Fruit fly (Drosophila melanogaster) ovary, adult (tissue): ENCODE data around the gene tx.
A peak's percentile ranks its signal among the peaks of the same experiment; 100 is the strongest.

Experiments used
- CG17801 ChIP-seq: fragments of 200-800 bp; optimal IDR thresholded peaks from 2 replicates; lab custom pipeline; 2019; ENCODE audit warnings: missing biosample characterization, mild to moderate bottlenecking, missing genetic modification characterization, moderate library complexity; ENCODE audit not compliant: partially characterized antibody

tx gene

DNA sequence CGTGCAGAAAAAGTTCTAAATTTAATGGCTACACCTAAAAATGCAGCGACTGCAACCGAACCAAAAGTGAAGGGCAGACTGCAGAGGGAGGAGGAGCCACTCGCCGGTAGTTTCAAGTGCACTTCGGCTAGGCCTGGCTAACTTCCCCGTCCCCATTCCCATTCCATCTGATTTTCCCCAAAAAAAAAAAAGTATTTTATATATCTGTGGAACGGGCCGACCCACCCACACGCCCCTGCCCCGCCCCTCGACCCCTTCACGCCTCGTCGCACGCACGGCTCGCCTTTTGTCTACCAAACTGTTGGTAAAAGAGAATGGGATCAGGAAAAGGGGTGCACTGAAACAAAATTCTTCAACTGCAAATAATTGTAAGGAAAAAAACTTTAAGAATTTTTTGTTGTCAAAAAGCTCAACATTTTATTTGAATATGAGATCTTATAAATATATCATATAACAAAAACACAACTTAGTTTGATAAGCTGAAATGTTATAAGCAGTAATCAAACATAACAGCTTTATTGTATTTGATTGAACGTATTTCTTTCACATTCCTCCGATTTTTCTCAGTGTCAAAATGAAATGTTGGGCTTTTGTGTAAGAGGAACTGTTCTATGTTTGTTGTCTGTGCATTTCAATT lies 3.4 kb downstream of the tx start:
- TF ChIP-seq CG17801, result no peak

- TF ChIP-seq CG17801, result no peak
Observed at dm6 chr3R:26448779-26449178, 8.2 kb downstream of the tx start, which contains the start of gene Hex-t1. Gene Hex-t1, plus strand, starts transcription at chr3R:26449079.

DNA sequence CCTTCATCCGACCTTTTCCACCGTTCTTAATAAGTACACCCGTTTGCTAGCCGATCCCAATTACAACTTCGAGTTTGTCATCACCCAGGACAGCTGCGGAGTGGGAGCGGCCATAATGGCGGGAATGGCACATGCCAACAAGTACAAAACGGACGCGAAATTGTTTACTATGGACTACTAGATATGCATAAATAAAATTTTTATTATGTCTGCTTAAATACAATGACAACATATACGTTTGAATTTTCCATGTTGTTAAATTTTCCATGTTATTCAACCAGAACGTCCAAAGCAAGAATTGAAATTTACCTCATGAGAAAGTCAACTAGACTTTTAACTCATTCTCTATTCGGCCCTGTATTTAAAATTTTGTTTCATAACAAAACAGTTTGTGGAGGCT lies 9.8 kb downstream of the tx start, which contains the start of gene Hex-t2:
Hex-t2 (plus strand) TSS at position 301 of the 400 bp plus-strand sequence.
- TF ChIP-seq CG17801, result no peak

- no peak for TF ChIP-seq CG17801
Observed at dm6 chr3R:26452345-26452744, 11.8 kb downstream of the tx start, which contains the start of gene CG5447. Gene CG5447, plus strand, starts transcription at chr3R:26452534.

DNA sequence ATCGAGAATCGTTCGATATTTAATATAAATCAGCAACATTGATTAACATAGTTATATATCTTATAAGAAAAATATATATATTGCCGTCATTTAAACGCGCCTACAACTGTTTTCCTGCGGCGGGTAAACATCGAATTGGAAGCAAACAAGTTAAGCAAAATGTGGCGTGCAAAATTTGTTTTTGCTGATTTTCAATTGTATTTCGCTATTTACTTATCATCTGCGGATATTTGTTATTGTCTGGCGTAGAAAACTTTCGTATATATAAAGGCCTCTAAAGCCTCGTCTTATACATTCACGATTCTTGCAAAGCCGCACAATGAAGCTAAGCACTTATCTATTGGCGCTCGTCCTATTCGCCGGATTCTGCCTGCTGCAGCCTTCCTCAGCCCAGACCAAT lies 13.9 kb downstream of the tx start, which contains the start of gene CG43117:
CG43117 (plus strand) TSS at position 301 of the 400 bp plus-strand sequence.
- no peak for TF ChIP-seq CG17801

DNA sequence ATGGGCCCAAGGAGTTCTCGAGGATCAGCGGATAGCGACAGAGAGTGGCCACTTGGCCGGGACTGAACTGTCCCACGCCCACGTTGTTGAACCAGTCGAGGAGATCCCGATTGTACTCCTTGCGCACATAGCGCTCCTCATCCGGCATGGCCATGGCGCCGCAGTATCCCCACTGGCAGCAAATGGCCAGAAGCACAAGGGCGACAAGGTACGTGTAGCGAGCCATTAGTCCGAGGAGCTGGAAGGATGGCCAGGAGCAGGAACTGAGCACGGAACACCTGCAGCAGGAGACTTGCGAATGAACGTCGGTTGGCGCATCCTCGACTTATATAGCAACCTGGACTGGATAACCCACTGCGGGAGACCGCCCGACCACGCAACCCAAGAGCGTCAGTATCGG lies 15.3 kb downstream of the tx start, which contains the start of gene Pdf:
Pdf (minus strand) TSS at position 304 of the 400 bp plus-strand sequence.
- TF ChIP-seq CG17801, result no peak

- no peak for TF ChIP-seq CG17801
Observed at dm6 chr3R:26456577-26456976, 16.0 kb downstream of the tx start, which contains the start of gene CG14237. Gene CG14237, plus strand, starts transcription at chr3R:26456877.

- TF ChIP-seq CG17801, result no peak
Observed at dm6 chr3R:26457949-26458348, 17.4 kb downstream of the tx start, which contains the start of gene CG14238. Gene CG14238, plus strand, starts transcription at chr3R:26458249.

DNA sequence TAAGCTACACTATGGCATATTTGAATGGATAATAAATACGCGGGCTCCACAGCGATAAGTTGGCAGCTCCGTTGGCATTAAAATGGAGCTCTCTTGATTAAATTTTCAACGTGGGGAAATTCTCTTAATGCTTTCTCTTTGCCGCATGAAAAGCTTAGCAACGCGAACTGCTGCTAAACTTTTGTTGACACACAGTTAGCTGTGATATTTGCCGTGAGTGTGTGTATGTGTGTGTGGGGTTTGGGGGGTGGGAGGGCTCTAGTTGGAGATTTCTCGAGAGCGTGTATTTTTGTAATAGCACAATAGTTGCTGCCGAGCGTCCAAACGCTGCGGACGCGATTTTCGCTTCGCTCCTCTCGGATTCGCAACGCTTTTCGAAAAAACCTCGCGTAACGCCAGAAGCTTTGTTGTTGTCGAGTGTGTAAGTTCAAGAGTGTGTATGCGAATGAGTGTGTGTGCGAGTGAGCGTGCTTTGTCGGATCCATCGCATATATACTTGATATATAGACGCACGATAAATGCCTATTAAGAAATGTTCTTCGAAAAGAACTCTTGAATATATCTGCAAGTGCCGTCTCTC lies 20.7 kb downstream of the tx start, which contains the start of gene CG5455:
CG5455 (plus strand) TSS at position 302 of the 580 bp plus-strand sequence.
- peak; percentile 85 for TF ChIP-seq CG17801

DNA sequence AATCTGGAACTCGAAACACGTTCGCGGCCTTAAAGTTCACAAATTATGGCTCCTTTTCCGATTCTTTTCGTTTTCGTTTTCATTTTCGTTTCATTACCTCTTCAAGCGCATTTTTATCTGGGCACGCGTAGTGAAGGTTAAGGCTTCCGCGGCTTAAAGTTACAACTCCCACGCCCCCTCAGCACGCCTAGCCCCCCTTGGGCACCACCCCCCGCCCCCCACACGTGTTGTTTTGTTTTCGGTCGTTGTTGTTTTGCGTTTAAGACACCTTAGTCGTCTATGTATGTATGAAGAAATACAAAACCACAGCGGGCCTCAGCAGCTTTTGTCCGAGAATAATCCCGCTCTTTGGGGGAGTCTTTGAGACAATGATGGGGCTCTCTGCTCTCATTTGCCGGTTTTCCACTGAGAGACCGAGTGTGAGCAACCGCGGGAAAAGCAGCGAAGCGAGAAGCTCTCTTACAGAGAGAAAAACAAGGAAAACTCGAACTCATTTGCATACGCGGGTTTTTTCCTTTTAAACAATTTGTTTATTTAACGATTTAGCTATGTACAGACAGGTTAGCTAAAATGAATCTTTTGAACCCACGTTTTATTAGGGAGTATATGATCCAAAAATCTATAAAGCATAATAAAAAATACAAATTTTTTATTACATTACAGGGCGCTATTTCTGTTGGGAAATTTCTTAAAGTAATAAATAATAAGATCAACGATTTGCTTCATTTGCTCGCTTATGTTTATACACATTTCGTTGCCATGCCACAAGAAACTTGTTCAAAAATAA lies 21.8 kb downstream of the tx start:
- no peak for TF ChIP-seq CG17801

dm6 chr3R:26463146-26463545 lies 22.6 kb downstream of the tx start:
- TF ChIP-seq CG17801, result no peak

dm6 chr3R:26463558-26463957 lies 23.0 kb downstream of the tx start:
- TF ChIP-seq CG17801, result no peak

DNA sequence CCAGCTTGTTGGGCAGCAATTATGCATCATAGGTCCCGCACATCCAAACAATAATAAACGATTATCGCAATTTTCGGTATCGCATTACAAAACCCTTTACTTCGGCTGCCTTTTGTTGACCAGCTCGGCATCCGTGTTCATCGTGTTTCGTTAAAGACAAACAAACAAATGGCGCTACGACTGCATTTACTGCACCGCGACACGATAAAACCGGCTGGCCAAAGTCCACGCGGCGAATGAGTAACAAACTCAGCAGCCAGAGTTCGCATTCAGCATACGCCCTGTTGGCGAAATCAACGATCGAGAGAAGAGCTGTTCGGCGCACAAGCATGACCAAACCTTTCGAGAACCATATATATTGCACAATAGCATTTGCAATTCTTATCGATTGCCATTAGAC lies 23.8 kb downstream of the tx start:
- TF ChIP-seq CG17801, result no peak

dm6 chr3R:26465121-26465520 lies 24.5 kb downstream of the tx start:
- no peak for TF ChIP-seq CG17801

DNA sequence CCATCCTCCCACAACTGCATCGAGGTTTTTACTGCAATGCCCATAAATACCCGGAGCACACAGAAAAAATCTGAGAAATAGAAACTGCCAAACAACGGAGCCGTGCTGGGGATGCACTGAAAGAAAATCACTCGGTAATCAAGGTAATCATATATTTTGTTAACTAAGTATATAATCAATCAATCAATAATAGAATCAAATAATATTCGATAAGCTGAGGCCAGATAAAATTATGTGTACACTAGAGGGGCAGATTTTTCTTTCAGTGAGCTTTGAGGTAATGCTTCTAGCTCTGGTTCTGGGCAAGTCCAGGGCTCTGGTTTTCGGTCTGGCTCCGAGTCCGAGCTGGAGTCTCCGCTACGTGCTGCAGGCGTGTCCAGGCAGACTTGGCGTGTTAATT lies 37.5 kb downstream of the tx start:
- TF ChIP-seq CG17801, result no peak

DNA sequence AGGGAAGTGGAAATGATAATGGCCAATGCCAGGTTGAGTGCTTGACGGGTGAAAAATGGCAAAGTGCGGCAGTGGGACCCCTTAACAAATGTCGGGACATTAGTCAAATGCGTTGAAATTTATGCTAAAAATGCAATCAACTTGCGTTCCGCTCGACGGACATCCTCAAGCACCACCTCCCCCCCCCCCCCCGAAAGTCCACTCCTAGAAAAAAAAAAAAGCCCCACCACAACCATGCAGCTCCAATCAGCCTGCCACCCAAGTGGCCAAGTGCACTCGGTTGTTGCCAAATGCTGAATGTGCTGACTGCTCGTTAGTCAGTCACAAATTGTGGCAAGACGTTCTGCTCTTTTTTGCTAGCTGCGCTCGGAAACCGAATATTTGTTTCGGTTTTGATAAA lies 38.1 kb downstream of the tx start:
- TF ChIP-seq CG17801, result no peak

dm6 chr3R:26479208-26479607 lies 38.6 kb downstream of the tx start:
- no peak for TF ChIP-seq CG17801
